Fruit fly (Drosophila melanogaster) whole organism, embryonic: ENCODE measurements around the gene CG31404.

Experiments used
- Bgb ChIP-seq: fragments of 200-800 bp; sonication (Bioruptor generic); IDR thresholded peaks from 2 replicates; pipeline ENCODE4 v1.3.6; 2022; ENCODE audit warnings: missing biosample characterization, missing genetic modification characterization; ENCODE audit not compliant: partially characterized antibody
- Blimp-1 ChIP-seq: fragments of 200-800 bp; sonication (Bioruptor generic); optimal IDR thresholded peaks from 3 replicates; lab custom pipeline; 2018; ENCODE audit warnings: missing biosample characterization, missing genetic modification characterization, mild to moderate bottlenecking, moderate library complexity, missing genetic modification reagents
- CG11247 ChIP-seq: fragments of 200-800 bp; sonication (Bioruptor generic); IDR thresholded peaks from 2 replicates; pipeline ENCODE4 v1.3.6; 2022; ENCODE audit warnings: missing biosample characterization, missing genetic modification characterization
- CG11504 ChIP-seq: fragments of 200-800 bp; sonication (Bioruptor generic); optimal IDR thresholded peaks from 3 replicates; lab custom pipeline; 2019; ENCODE audit warnings: missing biosample characterization, mild to moderate bottlenecking, missing genetic modification characterization, moderate library complexity
- CG15073 ChIP-seq: fragments of 200-800 bp; sonication (Bioruptor generic); optimal IDR thresholded peaks from 2 replicates; lab custom pipeline; 2016; ENCODE audit warnings: missing biosample characterization, missing genetic modification characterization
- CG15269 ChIP-seq: fragments of 200-800 bp; sonication (Bioruptor generic); optimal IDR thresholded peaks from 2 replicates; lab custom pipeline; 2018; ENCODE audit warnings: missing biosample characterization, mild to moderate bottlenecking, missing genetic modification characterization, moderate library complexity
- CG16863 ChIP-seq: fragments of 200-800 bp; sonication (Bioruptor generic); optimal IDR thresholded peaks from 3 replicates; lab custom pipeline; 2016; ENCODE audit warnings: missing biosample characterization, missing genetic modification characterization
- CG17361 ChIP-seq: fragments of 200-800 bp; sonication (Bioruptor generic); IDR thresholded peaks from 3 replicates; pipeline ENCODE4 v1.3.6; 2022; ENCODE audit warnings: missing biosample characterization, missing genetic modification characterization
- CG30403 ChIP-seq: fragments of 200-800 bp; sonication (Bioruptor generic); optimal IDR thresholded peaks from 3 replicates; lab custom pipeline; 2016; ENCODE audit warnings: missing biosample characterization, missing genetic modification characterization
- CG30431 ChIP-seq: fragments of 200-800 bp; sonication (Bioruptor generic); optimal IDR thresholded peaks from 2 replicates; lab custom pipeline; 2017; ENCODE audit warnings: missing biosample characterization, missing genetic modification characterization
- CG31441 ChIP-seq: fragments of 200-800 bp; sonication (Bioruptor generic); IDR thresholded peaks from 2 replicates; pipeline ENCODE4 v1.3.6; 2022; ENCODE audit warnings: missing biosample characterization, missing genetic modification characterization
- CG32772 ChIP-seq: fragments of 200-800 bp; sonication (Bioruptor generic); IDR thresholded peaks from 2 replicates; pipeline ENCODE4 v1.3.6; 2022; ENCODE audit warnings: missing biosample characterization, missing genetic modification characterization
- CG3407 ChIP-seq: fragments of 200-800 bp; sonication (Bioruptor generic); optimal IDR thresholded peaks from 2 replicates; lab custom pipeline; 2018; ENCODE audit warnings: missing biosample characterization, mild to moderate bottlenecking, missing genetic modification characterization
- CG4424 ChIP-seq: fragments of 200-800 bp; sonication (Bioruptor generic); optimal IDR thresholded peaks from 3 replicates; lab custom pipeline; 2016; ENCODE audit warnings: missing biosample characterization, missing genetic modification characterization
- CG6254 ChIP-seq: fragments of 200-800 bp; sonication (Bioruptor generic); optimal IDR thresholded peaks from 3 replicates; lab custom pipeline; 2017; ENCODE audit warnings: mild to moderate bottlenecking, missing biosample characterization, missing genetic modification reagents, missing genetic modification characterization
- CG6689 ChIP-seq: fragments of 200-800 bp; sonication (Bioruptor generic); IDR thresholded peaks from 2 replicates; pipeline ENCODE4 v1.3.6; 2022; ENCODE audit warnings: missing biosample characterization, missing genetic modification characterization
- CG6791 ChIP-seq: fragments of 200-800 bp; sonication (Bioruptor generic); IDR thresholded peaks from 3 replicates; pipeline ENCODE4 v1.3.6; 2022; ENCODE audit warnings: missing biosample characterization, missing genetic modification characterization; ENCODE audit not compliant: partially characterized antibody
- Dll ChIP-seq: fragments of 200-800 bp; sonication (Bioruptor generic); IDR thresholded peaks from 4 replicates; pipeline ENCODE4 v1.3.6; 2022; ENCODE audit warnings: missing biosample characterization, missing genetic modification characterization; ENCODE audit not compliant: partially characterized antibody
- ERR ChIP-seq: fragments of 200-800 bp; sonication (Bioruptor generic); optimal IDR thresholded peaks from 2 replicates; lab custom pipeline; 2016; ENCODE audit warnings: missing biosample characterization, missing genetic modification characterization
- H15 ChIP-seq: fragments of 200-800 bp; sonication (Bioruptor generic); IDR thresholded peaks from 3 replicates; pipeline ENCODE4 v1.3.6; 2022; ENCODE audit warnings: missing biosample characterization, missing genetic modification characterization
- HLHmδ ChIP-seq: fragments of 200-800 bp; sonication (Bioruptor generic); optimal IDR thresholded peaks from 2 replicates; lab custom pipeline; 2018; ENCODE audit warnings: missing biosample characterization, mild to moderate bottlenecking, missing genetic modification characterization, moderate library complexity
- HmgD ChIP-seq: fragments of 200-800 bp; sonication (Bioruptor generic); optimal IDR thresholded peaks from 3 replicates; lab custom pipeline; 2016; ENCODE audit warnings: missing biosample characterization, missing genetic modification characterization
- Hr51 ChIP-seq, 2 experiments: fragments of 200-800 bp; sonication (Bioruptor generic); optimal IDR thresholded peaks; 2 replicates in 1 of 2; 3 replicates in 1 of 2; lab custom pipeline; 2016 to 2018; ENCODE audit warnings: missing biosample characterization in 2 of 2, missing genetic modification characterization in 2 of 2, mild to moderate bottlenecking in 1 of 2, moderate library complexity in 1 of 2
- Hr78 ChIP-seq, 2 experiments: fragments of 200-800 bp in 1 of 2; fragments of >200 bp in 1 of 2; sonication (Bioruptor generic) in 1 of 2; optimal IDR thresholded peaks; 2 replicates each; lab custom pipeline; 2017 to 2019; ENCODE audit warnings: missing biosample characterization in 2 of 2, missing genetic modification characterization in 2 of 2, mild to moderate bottlenecking in 1 of 2, moderate library complexity in 1 of 2
- MBD-R2 ChIP-seq: fragments of 200-800 bp; sonication (Bioruptor generic); IDR thresholded peaks from 2 replicates; pipeline ENCODE4 v1.3.6; 2022; ENCODE audit warnings: missing biosample characterization, missing genetic modification characterization
- NC2α ChIP-seq: fragments of 200-800 bp; sonication (Bioruptor generic); optimal IDR thresholded peaks from 2 replicates; lab custom pipeline; 2016; ENCODE audit warnings: missing biosample characterization, missing genetic modification characterization
- Nf-YC ChIP-seq: fragments of 200-800 bp; optimal IDR thresholded peaks from 3 replicates; lab custom pipeline; 2019; ENCODE audit warnings: missing biosample characterization, mild to moderate bottlenecking, missing genetic modification characterization, moderate library complexity
- PHDP ChIP-seq: fragments of 200-800 bp; sonication (Bioruptor generic); optimal IDR thresholded peaks from 3 replicates; lab custom pipeline; 2018; ENCODE audit warnings: missing biosample characterization, mild to moderate bottlenecking, missing genetic modification characterization, moderate library complexity
- Sox100B ChIP-seq: fragments of 200-800 bp; sonication (Bioruptor generic); optimal IDR thresholded peaks from 3 replicates; lab custom pipeline; 2018; ENCODE audit warnings: missing biosample characterization, mild to moderate bottlenecking, missing genetic modification characterization
- Sry-β ChIP-seq: fragments of 200-800 bp; sonication (Bioruptor generic); optimal IDR thresholded peaks from 2 replicates; lab custom pipeline; 2018; ENCODE audit warnings: missing biosample characterization, mild to moderate bottlenecking, missing genetic modification characterization, moderate library complexity
- Ssrp ChIP-seq: fragments of 200-800 bp; sonication (Bioruptor generic); optimal IDR thresholded peaks from 2 replicates; lab custom pipeline; 2018; ENCODE audit warnings: missing biosample characterization, mild to moderate bottlenecking, missing genetic modification characterization, moderate library complexity
- ab ChIP-seq: fragments of 200-800 bp; sonication (Bioruptor generic); optimal IDR thresholded peaks from 2 replicates; lab custom pipeline; 2016; ENCODE audit warnings: missing biosample characterization, missing genetic modification characterization
- ac ChIP-seq: fragments of 200-800 bp; sonication (Bioruptor generic); optimal IDR thresholded peaks from 3 replicates; lab custom pipeline; 2017; ENCODE audit warnings: missing biosample characterization, mild to moderate bottlenecking, missing genetic modification characterization
- bbx ChIP-seq: fragments of 200-800 bp; sonication (Bioruptor generic); IDR thresholded peaks from 2 replicates; pipeline ENCODE4 v1.3.6; 2022; ENCODE audit warnings: missing biosample characterization, missing genetic modification characterization; ENCODE audit not compliant: partially characterized antibody
- bsh ChIP-seq, 2 experiments: fragments of 200-800 bp; sonication (Bioruptor generic); optimal IDR thresholded peaks; 2 replicates each; lab custom pipeline; 2017 to 2018; ENCODE audit warnings: mild to moderate bottlenecking in 2 of 2, missing biosample characterization in 2 of 2, missing genetic modification characterization in 2 of 2, moderate library complexity in 1 of 2
- danr ChIP-seq: fragments of 200-800 bp; sonication (Bioruptor generic); IDR thresholded peaks from 2 replicates; pipeline ENCODE4 v1.3.6; 2022; ENCODE audit warnings: missing biosample characterization, missing genetic modification characterization
- dm ChIP-seq: fragments of 200-800 bp; sonication (Bioruptor generic); optimal IDR thresholded peaks from 3 replicates; lab custom pipeline; 2016; ENCODE audit warnings: missing biosample characterization, missing genetic modification characterization
- dmrt11E ChIP-seq: fragments of 200-800 bp; sonication (Bioruptor generic); optimal IDR thresholded peaks from 3 replicates; lab custom pipeline; 2018; ENCODE audit warnings: missing biosample characterization, mild to moderate bottlenecking, missing genetic modification characterization, moderate library complexity
- fu2 ChIP-seq: fragments of 200-800 bp; sonication (Bioruptor generic); optimal IDR thresholded peaks from 2 replicates; lab custom pipeline; 2016; ENCODE audit warnings: missing biosample characterization, missing genetic modification characterization
- gfzf ChIP-seq: fragments of 200-800 bp; sonication (Bioruptor generic); optimal IDR thresholded peaks from 2 replicates; lab custom pipeline; 2016; ENCODE audit warnings: missing biosample characterization, mild to moderate bottlenecking, missing genetic modification characterization, moderate library complexity
- hb ChIP-seq: fragments of 200-800 bp; sonication (Bioruptor generic); IDR thresholded peaks from 3 replicates; pipeline ENCODE4 v1.3.6; 2022; ENCODE audit warnings: missing biosample characterization, missing genetic modification characterization; ENCODE audit not compliant: partially characterized antibody
- hkb ChIP-seq, 2 experiments: fragments of 200-800 bp in 1 of 2; fragments of >200 bp in 1 of 2; sonication (Bioruptor generic) in 1 of 2; IDR thresholded peaks in 1 of 2; optimal IDR thresholded peaks in 1 of 2; 2 replicates each; pipeline versions ENCODE4 v1.3.6 to Lab custom; 2017 to 2022; ENCODE audit warnings: missing biosample characterization in 1 of 2, missing genetic modification characterization in 1 of 2
- insv ChIP-seq, 2 experiments: fragments of 200-800 bp; sonication (Bioruptor generic); optimal IDR thresholded peaks; 3 replicates each; lab custom pipeline; 2016 to 2018; ENCODE audit warnings: missing biosample characterization in 2 of 2, missing genetic modification characterization in 2 of 2
- jing ChIP-seq: fragments of 200-800 bp; sonication (Bioruptor generic); optimal IDR thresholded peaks from 2 replicates; lab custom pipeline; 2018; ENCODE audit warnings: missing biosample characterization, mild to moderate bottlenecking, missing genetic modification characterization
- nau ChIP-seq: fragments of 200-800 bp; sonication (Bioruptor generic); optimal IDR thresholded peaks from 3 replicates; lab custom pipeline; 2017; ENCODE audit warnings: missing biosample characterization, mild to moderate bottlenecking, missing genetic modification characterization, missing genetic modification reagents
- pzg ChIP-seq: fragments of 200-800 bp; sonication (Bioruptor generic); optimal IDR thresholded peaks from 3 replicates; lab custom pipeline; 2018; ENCODE audit warnings: missing biosample characterization, mild to moderate bottlenecking, missing genetic modification characterization, moderate library complexity
- tna ChIP-seq: fragments of 200-800 bp; sonication (Bioruptor generic); IDR thresholded peaks from 2 replicates; pipeline ENCODE4 v1.3.6; 2022; ENCODE audit warnings: missing biosample characterization, missing genetic modification characterization; ENCODE audit not compliant: partially characterized antibody

Gene CG31404

DNA sequence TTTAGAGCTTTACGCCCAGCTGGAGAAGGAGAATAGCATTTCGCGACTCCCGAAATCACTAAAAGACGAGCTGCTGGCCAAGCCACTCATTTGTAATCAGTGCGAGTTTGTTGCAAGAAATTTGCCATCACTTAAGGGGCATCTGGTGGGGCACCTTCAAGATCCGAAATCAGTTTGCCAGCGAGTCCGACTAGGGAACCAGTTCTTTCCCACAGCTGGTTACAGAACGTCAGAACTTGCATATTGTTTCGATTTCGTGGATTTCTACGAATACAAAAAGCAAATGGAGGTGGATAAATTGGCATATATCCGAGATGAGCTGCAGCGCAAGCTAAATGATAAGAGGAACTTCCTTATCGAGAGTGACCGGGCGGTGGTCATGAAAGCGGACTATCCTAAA is 28.5 kb upstream of the CG31404 start (continued):
- TF ChIP-seq bbx (GFP tag; lab: Robert Waterston, UW) = 0 out of 2 replicates have a peak, but pooled peaks have one; percentile 23
- no peak for TF ChIP-seq NC2α (GFP tag; lab: Kevin White, UChicago)
- TF ChIP-seq CG15269 (tag; lab: Kevin White, UChicago) = no peak
- TF ChIP-seq Dll (GFP tag; lab: Robert Waterston, UW) = 0 out of 4 replicates have a peak, but pooled peaks have one; percentile 35
- no peak for TF ChIP-seq fu2 (GFP tag; lab: Kevin White, UChicago)
- peak; percentile 63 for TF ChIP-seq MBD-R2 (GFP tag; lab: Robert Waterston, UW)
- no peak for TF ChIP-seq dmrt11E (tag; lab: Kevin White, UChicago)
- TF ChIP-seq danr (GFP tag; lab: Robert Waterston, UW) = no peak
- TF ChIP-seq bsh (GFP tag; optimal IDR thresholded peaks at IDR 0.05; lab: Kevin White, UChicago) = no peak
- TF ChIP-seq Sry-β (GFP tag; lab: Kevin White, UChicago) = peak; percentile 24
- no peak for TF ChIP-seq CG32772 (GFP tag; lab: Robert Waterston, UW)
- TF ChIP-seq dm (GFP tag; lab: Kevin White, UChicago) = no peak
- no peak for TF ChIP-seq CG30431 (GFP tag; lab: Kevin White, UChicago)
- TF ChIP-seq Hr51 (GFP tag; optimal IDR thresholded peaks at IDR 0.05; lab: Kevin White, UChicago) = no peak
- no peak for TF ChIP-seq H15
- TF ChIP-seq HmgD (GFP tag; lab: Kevin White, UChicago) = no peak
- peak; percentile 36; the same call in 1 of the 2 replicates for TF ChIP-seq CG6689 (GFP tag; lab: Robert Waterston, UW)
- TF ChIP-seq hb (GFP tag; lab: Robert Waterston, UW) = no peak
- peak; percentile 16 for TF ChIP-seq pzg
- TF ChIP-seq CG6791 (GFP tag; lab: Robert Waterston, UW) = no peak
- TF ChIP-seq, all 482 proteins: peak for 16

DNA sequence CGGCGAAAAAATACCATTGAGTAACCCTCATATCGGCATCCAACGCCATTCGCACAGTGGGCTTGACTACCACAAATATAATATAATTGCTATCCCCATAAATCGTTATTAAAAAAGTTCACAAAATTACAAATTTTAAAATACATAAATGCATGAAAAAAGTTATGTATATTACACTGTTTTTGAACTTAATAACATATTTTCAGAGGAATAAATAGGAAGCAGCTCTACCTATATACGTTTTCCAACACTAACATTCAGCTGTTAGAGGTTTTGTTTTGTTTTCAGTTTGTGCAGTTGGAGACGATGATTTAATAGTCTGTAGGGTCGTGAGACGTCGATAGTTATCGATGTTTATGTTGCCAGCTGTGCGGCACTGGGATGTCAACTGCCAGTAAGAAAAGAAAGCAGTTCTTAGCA is 27.3 kb upstream of the CG31404 start, which contains the start of the genes Ino80 and Aptx:
Ino80 (minus strand) TSS at position 58 of the 420 bp plus-strand sequence.
Aptx (plus strand) TSS at position 360 of the 420 bp plus-strand sequence.
- TF ChIP-seq bsh (GFP tag; optimal IDR thresholded peaks at IDR 0.05; lab: Kevin White, UChicago) = peak in 1 of 2 experiments; percentile 94
- TF ChIP-seq ac (GFP tag; lab: Kevin White, UChicago) = peak; percentile 79
- TF ChIP-seq hkb (optimal IDR thresholded peaks at IDR 0.05; lab: Kevin White, UChicago) = peak; percentile 75
- TF ChIP-seq hkb (GFP tag; IDR thresholded peaks at IDR 0.05; lab: Robert Waterston, UW) = peak; percentile 94
- TF ChIP-seq CG3407 (GFP tag; lab: Kevin White, UChicago) = peak; percentile 83
- peak; percentile 94 for TF ChIP-seq CG11504 (tag; lab: Kevin White, UChicago)
- no peak for TF ChIP-seq Hr78 (GFP tag; optimal IDR thresholded peaks at IDR 0.05; lab: Kevin White, UChicago)
- TF ChIP-seq Sox100B (GFP tag; lab: Kevin White, UChicago) = peak; percentile 87
- TF ChIP-seq CG4424 = peak; percentile 93
- TF ChIP-seq CG6254 = peak; percentile 73
- no peak for TF ChIP-seq HLHmδ (GFP tag; lab: Kevin White, UChicago)
- peak; percentile 74 for TF ChIP-seq ERR (GFP tag; lab: Kevin White, UChicago)
- TF ChIP-seq CG31441 (GFP tag; lab: Robert Waterston, UW) = no peak; the same call in 1 of the 2 replicates
- TF ChIP-seq CG17361 = no peak; the same call in 1 of the 3 replicates
- TF ChIP-seq tna = peak; percentile 88
- peak in 1 of 2 experiments; percentile 68 for TF ChIP-seq insv (GFP tag; optimal IDR thresholded peaks at IDR 0.05; lab: Kevin White, UChicago)
- TF ChIP-seq Ssrp (tag; lab: Kevin White, UChicago) = peak; percentile 96
- peak; percentile 95 for TF ChIP-seq CG16863 (GFP tag; lab: Kevin White, UChicago)
- peak; percentile 98 for TF ChIP-seq CG30403 (GFP tag; lab: Kevin White, UChicago)
- peak; percentile 90 for TF ChIP-seq jing (GFP tag; lab: Kevin White, UChicago)
- TF ChIP-seq H15 = peak; percentile 92
- TF ChIP-seq CG11247 (GFP tag; lab: Robert Waterston, UW) = peak; percentile 92
- no peak for TF ChIP-seq PHDP
- peak; percentile 92 for TF ChIP-seq Blimp-1
- peak; percentile 97 for TF ChIP-seq Bgb (GFP tag; lab: Robert Waterston, UW)
- TF ChIP-seq nau (GFP tag; lab: Kevin White, UChicago) = peak; percentile 38
- TF ChIP-seq Nf-YC (tag; lab: Kevin White, UChicago) = no peak
- TF ChIP-seq CG15073 (GFP tag; lab: Kevin White, UChicago) = peak; percentile 73
- peak; percentile 77 for TF ChIP-seq ab
- peak; percentile 77 for TF ChIP-seq gfzf
